Worm (Caenorhabditis elegans) whole organism, L4 larva: Measurements from ENCODE around the gene dpr-1.

Source experiments
- dpl-1 ChIP-seq: fragments of 150-350 bp; optimal IDR thresholded peaks from 2 replicates; lab custom pipeline; 2014; ENCODE audit warnings: missing biosample characterization, missing genetic modification reagents, missing genetic modification characterization
- mep-1 ChIP-seq: fragments of 150-350 bp; sonication (generic microtip); optimal IDR thresholded peaks from 3 replicates; lab custom pipeline; 2014; ENCODE audit warnings: missing biosample characterization, missing genetic modification characterization
- nhr-10 ChIP-seq: fragments of 150-350 bp; optimal IDR thresholded peaks from 2 replicates; lab custom pipeline; 2014; ENCODE audit warnings: missing biosample characterization, missing genetic modification characterization

- no peak for TF ChIP-seq dpl-1 (GFP tag; lab: Kevin White, UChicago)
- TF ChIP-seq nhr-10 (tag; lab: Kevin White, UChicago): no peak
- no peak for TF ChIP-seq mep-1 (tag; lab: Kevin White, UChicago)
Measured at ce11 chrV:13918341-13918740, 23.6 kb downstream of the dpr-1 start, which contains the start of gene str-250.
